Worm (Caenorhabditis elegans) whole organism, mixed stage, embryonic: ENCODE data around the gene T16G12.9.

ENCODE experiments used
- M03D4.4 ChIP-seq: sonication (generic microtip); optimal IDR thresholded peaks from 2 replicates; lab custom pipeline; 2017; ENCODE audit warnings: mild to moderate bottlenecking, missing genetic modification characterization, missing compliant biosample characterization
- blmp-1 ChIP-seq: fragments of 150-350 bp; optimal IDR thresholded peaks from 2 replicates; lab custom pipeline; 2014; ENCODE audit warnings: missing biosample characterization, missing genetic modification characterization
- ceh-39 ChIP-seq: fragments of 150-350 bp; optimal IDR thresholded peaks from 2 replicates; lab custom pipeline; 2014; ENCODE audit warnings: missing biosample characterization, missing genetic modification characterization
- ceh-43 ChIP-seq: fragments of 200-800 bp; sonication (Bioruptor generic); optimal IDR thresholded peaks from 2 replicates; lab custom pipeline; 2018; ENCODE audit warnings: mild to moderate bottlenecking, missing genetic modification characterization, moderate library complexity, missing compliant biosample characterization
- ces-1 ChIP-seq: fragments of 150-350 bp; optimal IDR thresholded peaks from 2 replicates; lab custom pipeline; 2014; ENCODE audit warnings: missing biosample characterization, missing genetic modification reagents, missing genetic modification characterization
- cnd-1 ChIP-seq: fragments of 200-800 bp; sonication (Bioruptor generic); optimal IDR thresholded peaks from 2 replicates; lab custom pipeline; 2018; ENCODE audit warnings: mild to moderate bottlenecking, missing genetic modification characterization, missing compliant biosample characterization
- drap-1 ChIP-seq: fragments of 200-800 bp; sonication (Bioruptor generic); optimal IDR thresholded peaks from 3 replicates; lab custom pipeline; 2018; ENCODE audit warnings: mild to moderate bottlenecking, missing genetic modification characterization, missing compliant biosample characterization
- elt-1 ChIP-seq: sonication (generic microtip); optimal IDR thresholded peaks from 2 replicates; lab custom pipeline; 2017; ENCODE audit warnings: missing genetic modification characterization, mild to moderate bottlenecking, missing compliant biosample characterization, antibody characterized with exemption, moderate library complexity, borderline replicate concordance; ENCODE audit not compliant: insufficient read depth
- elt-3 ChIP-seq: fragments of 150-350 bp; optimal IDR thresholded peaks from 2 replicates; lab custom pipeline; 2014; ENCODE audit warnings: missing biosample characterization, missing genetic modification characterization
- flh-1 ChIP-seq: fragments of 200-800 bp; sonication (Bioruptor generic); optimal IDR thresholded peaks from 2 replicates; lab custom pipeline; 2018; ENCODE audit warnings: mild to moderate bottlenecking, missing genetic modification characterization, moderate library complexity, missing compliant biosample characterization
- ham-2 ChIP-seq: fragments of 200-800 bp; sonication (Bioruptor generic); optimal IDR thresholded peaks from 2 replicates; lab custom pipeline; 2018; ENCODE audit warnings: mild to moderate bottlenecking, missing genetic modification characterization, missing compliant biosample characterization
- lin-13 ChIP-seq: fragments of 150-350 bp; optimal IDR thresholded peaks from 2 replicates; lab custom pipeline; 2014; ENCODE audit warnings: missing biosample characterization, missing genetic modification characterization
- lin-32 ChIP-seq: fragments of 200-800 bp; sonication (Bioruptor generic); optimal IDR thresholded peaks from 2 replicates; lab custom pipeline; 2018; ENCODE audit warnings: mild to moderate bottlenecking, missing genetic modification characterization, missing compliant biosample characterization
- lsy-2 ChIP-seq: fragments of 150-350 bp; optimal IDR thresholded peaks from 2 replicates; lab custom pipeline; 2014; ENCODE audit warnings: missing biosample characterization, missing genetic modification characterization
- mab-5 ChIP-seq: fragments of 150-350 bp; optimal IDR thresholded peaks from 2 replicates; lab custom pipeline; 2014; ENCODE audit warnings: missing biosample characterization, missing genetic modification characterization
- mep-1 ChIP-seq: fragments of 150-350 bp; optimal IDR thresholded peaks from 2 replicates; lab custom pipeline; 2017; ENCODE audit warnings: missing biosample characterization, missing genetic modification reagents, missing genetic modification characterization, inconsistent platforms
- mls-2 ChIP-seq: sonication (generic microtip); optimal IDR thresholded peaks from 2 replicates; lab custom pipeline; 2016; ENCODE audit warnings: mild to moderate bottlenecking, missing genetic modification characterization, moderate library complexity, missing compliant biosample characterization
- nhr-12 ChIP-seq: fragments of 150-350 bp; optimal IDR thresholded peaks from 2 replicates; lab custom pipeline; 2014; ENCODE audit warnings: missing biosample characterization, missing genetic modification characterization
- nhr-2 ChIP-seq: fragments of 150-350 bp; optimal IDR thresholded peaks from 2 replicates; lab custom pipeline; 2014; ENCODE audit warnings: missing biosample characterization, missing genetic modification characterization
- nhr-28 ChIP-seq: fragments of 150-350 bp; optimal IDR thresholded peaks from 2 replicates; lab custom pipeline; 2014; ENCODE audit warnings: missing biosample characterization, missing genetic modification characterization
- pha-4 ChIP-seq: fragments of 150-350 bp; optimal IDR thresholded peaks from 2 replicates; lab custom pipeline; 2018; ENCODE audit warnings: missing biosample characterization, missing genetic modification reagents, missing genetic modification characterization
- sem-2 ChIP-seq: fragments of 200-800 bp; sonication (Bioruptor generic); optimal IDR thresholded peaks from 2 replicates; lab custom pipeline; 2018; ENCODE audit warnings: mild to moderate bottlenecking, missing genetic modification characterization, missing compliant biosample characterization
- snpc-4 ChIP-seq: fragments of 150-350 bp; optimal IDR thresholded peaks from 2 replicates; lab custom pipeline; 2014; ENCODE audit warnings: missing biosample characterization, missing genetic modification characterization
- sptf-1 ChIP-seq: sonication (generic microtip); optimal IDR thresholded peaks from 2 replicates; lab custom pipeline; 2017; ENCODE audit warnings: mild to moderate bottlenecking, missing genetic modification characterization, moderate library complexity, missing compliant biosample characterization
- tbx-8 ChIP-seq: fragments of 200-800 bp; sonication (Bioruptor generic); optimal IDR thresholded peaks from 2 replicates; lab custom pipeline; 2018; ENCODE audit warnings: mild to moderate bottlenecking, missing genetic modification characterization, moderate library complexity, missing compliant biosample characterization
- unc-120 ChIP-seq: sonication (generic microtip); optimal IDR thresholded peaks from 2 replicates; lab custom pipeline; 2017; ENCODE audit warnings: missing genetic modification characterization, missing compliant biosample characterization; ENCODE audit not compliant: poor library complexity, severe bottlenecking
- unc-39 ChIP-seq: fragments of 150-350 bp; optimal IDR thresholded peaks from 2 replicates; lab custom pipeline; 2014; ENCODE audit warnings: missing biosample characterization, missing genetic modification characterization
- unc-62 ChIP-seq: fragments of 150-350 bp; optimal IDR thresholded peaks from 2 replicates; lab custom pipeline; 2014; ENCODE audit warnings: missing biosample characterization, missing genetic modification reagents, missing genetic modification characterization
- zip-8 ChIP-seq: fragments of 150-350 bp; optimal IDR thresholded peaks from 2 replicates; lab custom pipeline; 2014; ENCODE audit warnings: missing biosample characterization, missing genetic modification characterization
- ztf-11 ChIP-seq: fragments of 150-350 bp; optimal IDR thresholded peaks from 2 replicates; lab custom pipeline; 2014; ENCODE audit warnings: missing biosample characterization, missing genetic modification characterization

Gene T16G12.9

ce11 chrIII:10093093-10093492 is 15.0 kb upstream of the T16G12.9 start:
- TF ChIP-seq lin-32 (GFP tag; lab: Kevin White, UChicago): peak; percentile 2
- no peak for TF ChIP-seq flh-1 (GFP tag; lab: Kevin White, UChicago)
- no peak for TF ChIP-seq ceh-43 (GFP tag; lab: Kevin White, UChicago)
- TF ChIP-seq, all 35 proteins: peak for 1

ce11 chrIII:10090685-10091084 is 12.6 kb upstream of the T16G12.9 start, which contains the start of gene gtf-2H2C:
gtf-2H2C (minus strand) TSS chrIII:10090785.
- TF ChIP-seq drap-1 (GFP tag; lab: Kevin White, UChicago) (no peak), mep-1 (tag; lab: Kevin White, UChicago) (no peak), sptf-1 (tag; lab: Kevin White, UChicago) (no peak)

- TF ChIP-seq ceh-39 (tag; lab: Kevin White, UChicago) (no peak), sptf-1 (tag; lab: Kevin White, UChicago) (no peak), M03D4.4 (tag; lab: Kevin White, UChicago) (no peak), ceh-43 (GFP tag; lab: Kevin White, UChicago) (no peak), tbx-8 (no peak), mep-1 (tag; lab: Kevin White, UChicago) (no peak), pha-4 (tag; lab: Kevin White, UChicago) (no peak), drap-1 (GFP tag; lab: Kevin White, UChicago) (no peak), zip-8 (tag; lab: Kevin White, UChicago) (no peak), ztf-11 (tag; lab: Kevin White, UChicago) (no peak), elt-1 (tag; lab: Kevin White, UChicago) (no peak), ces-1 (GFP tag; lab: Kevin White, UChicago) (no peak), nhr-12 (tag; lab: Kevin White, UChicago) (no peak), lsy-2 (tag; lab: Kevin White, UChicago) (no peak), nhr-28 (tag; lab: Kevin White, UChicago) (no peak), blmp-1 (no peak), cnd-1 (tag; lab: Kevin White, UChicago) (no peak), unc-120 (no peak)
Observed at ce11 chrIII:10088508-10088981, 10.5 kb upstream of the T16G12.9 start, which contains the start of gene hal-2. hal-2 (minus strand) TSS chrIII:10088931.

- no peak for TF ChIP-seq unc-120
- no peak for TF ChIP-seq tbx-8
- TF ChIP-seq ham-2 (GFP tag; lab: Kevin White, UChicago): no peak
- no peak for TF ChIP-seq elt-3 (tag; lab: Kevin White, UChicago)
- no peak for TF ChIP-seq nhr-2
- no peak for TF ChIP-seq nhr-12 (tag; lab: Kevin White, UChicago)
- no peak for TF ChIP-seq M03D4.4 (tag; lab: Kevin White, UChicago)
- TF ChIP-seq lsy-2 (tag; lab: Kevin White, UChicago): no peak
- no peak for TF ChIP-seq unc-39
- TF ChIP-seq, all 35 proteins: peak for 0
Observed at ce11 chrIII:10085983-10086382, 7.9 kb upstream of the T16G12.9 start, which contains the start of gene T16H12.2. T16H12.2 (plus strand) TSS chrIII:10086283.

- no peak for TF ChIP-seq lin-32 (GFP tag; lab: Kevin White, UChicago)
- TF ChIP-seq unc-62 (GFP tag; lab: Kevin White, UChicago): no peak
- no peak for TF ChIP-seq mls-2 (tag; lab: Kevin White, UChicago)
- TF ChIP-seq elt-1 (tag; lab: Kevin White, UChicago): no peak
- no peak for TF ChIP-seq ceh-39 (tag; lab: Kevin White, UChicago)
- TF ChIP-seq cnd-1 (tag; lab: Kevin White, UChicago): no peak
- no peak for TF ChIP-seq ceh-43 (GFP tag; lab: Kevin White, UChicago)
- no peak for TF ChIP-seq elt-3 (tag; lab: Kevin White, UChicago)
- TF ChIP-seq drap-1 (GFP tag; lab: Kevin White, UChicago): no peak
- TF ChIP-seq mep-1 (tag; lab: Kevin White, UChicago): no peak
- TF ChIP-seq sem-2 (GFP tag; lab: Kevin White, UChicago): no peak
- TF ChIP-seq ham-2 (GFP tag; lab: Kevin White, UChicago): no peak
- no peak for TF ChIP-seq snpc-4 (tag; lab: Kevin White, UChicago)
- TF ChIP-seq nhr-12 (tag; lab: Kevin White, UChicago): no peak
- TF ChIP-seq lsy-2 (tag; lab: Kevin White, UChicago): no peak
- TF ChIP-seq lin-13 (tag; lab: Kevin White, UChicago): no peak
- TF ChIP-seq mab-5 (tag; lab: Kevin White, UChicago): no peak
- no peak for TF ChIP-seq pha-4 (tag; lab: Kevin White, UChicago)
Observed at ce11 chrIII:10085574-10085973, 7.5 kb upstream of the T16G12.9 start.
